Worm (Caenorhabditis elegans) whole organism, L4/young adult: Measurements from ENCODE around the gene srg-4.

Experiments used
- W03F9.2 ChIP-seq: fragments of 150-350 bp; optimal IDR thresholded peaks from 2 replicates; lab custom pipeline; 2014; ENCODE audit warnings: missing biosample characterization, missing genetic modification characterization
- dao-5 ChIP-seq: sonication (generic microtip); optimal IDR thresholded peaks from 2 replicates; lab custom pipeline; 2016; ENCODE audit warnings: missing genotype, missing genetic modification characterization, moderate library complexity, missing compliant biosample characterization
- him-1 ChIP-seq: sonication (generic microtip); optimal IDR thresholded peaks from 2 replicates; lab custom pipeline; 2016; ENCODE audit warnings: missing genotype, missing genetic modification reagents, missing genetic modification characterization, missing compliant biosample characterization

- no peak for TF ChIP-seq him-1 (tag; lab: Kevin White, UChicago)
- no peak for TF ChIP-seq W03F9.2 (tag; lab: Kevin White, UChicago)
- TF ChIP-seq dao-5 (tag; lab: Kevin White, UChicago), result no peak
Observed at ce11 chrIII:6236649-6237048, 25.2 kb downstream of the srg-4 start, which contains the start of gene T12A2.21.
